Fruit fly (Drosophila melanogaster) whole organism, prepupa: Measurements from ENCODE around the gene TwdlP.

Experiments
- Blimp-1 ChIP-seq: fragments of 200-800 bp; sonication (Bioruptor generic); optimal IDR thresholded peaks from 3 replicates; lab custom pipeline; 2017; ENCODE audit warnings: missing biosample characterization, missing genetic modification characterization, mild to moderate bottlenecking, moderate library complexity, missing genetic modification reagents
- CG10631 ChIP-seq: fragments of 200-800 bp; sonication (Bioruptor generic); optimal IDR thresholded peaks from 2 replicates; lab custom pipeline; 2016; ENCODE audit warnings: missing biosample characterization, missing genetic modification characterization
- CG10669 ChIP-seq: fragments of 200-800 bp; sonication (Bioruptor generic); optimal IDR thresholded peaks from 3 replicates; lab custom pipeline; 2018; ENCODE audit warnings: missing biosample characterization, mild to moderate bottlenecking, missing genetic modification characterization, moderate library complexity
- CG11294 ChIP-seq: fragments of 200-800 bp; sonication (Bioruptor generic); IDR thresholded peaks from 2 replicates; pipeline ENCODE4 v1.3.6; 2022; ENCODE audit warnings: missing biosample characterization, missing genetic modification characterization
- CG11762 ChIP-seq: fragments of 200-800 bp; sonication (Bioruptor generic); optimal IDR thresholded peaks from 3 replicates; lab custom pipeline; 2016; ENCODE audit warnings: missing biosample characterization, missing genetic modification characterization; ENCODE audit not compliant: insufficient read depth
- CG1621 ChIP-seq: fragments of 200-800 bp; sonication (Bioruptor generic); optimal IDR thresholded peaks from 3 replicates; lab custom pipeline; 2018; ENCODE audit warnings: missing biosample characterization, mild to moderate bottlenecking, missing genetic modification characterization
- CG16779 ChIP-seq: fragments of 200-800 bp; sonication (Bioruptor generic); optimal IDR thresholded peaks from 3 replicates; lab custom pipeline; 2017; ENCODE audit warnings: missing biosample characterization, mild to moderate bottlenecking, missing genetic modification characterization
- CG3032 ChIP-seq: fragments of 200-800 bp; optimal IDR thresholded peaks from 2 replicates; lab custom pipeline; 2019; ENCODE audit warnings: missing biosample characterization, mild to moderate bottlenecking, missing genetic modification characterization, moderate library complexity
- CG31627 ChIP-seq: fragments of 200-800 bp; sonication (Bioruptor generic); optimal IDR thresholded peaks from 3 replicates; lab custom pipeline; 2016; ENCODE audit warnings: missing biosample characterization, missing genetic modification characterization
- CG32006 ChIP-seq: fragments of 200-800 bp; sonication (Bioruptor generic); optimal IDR thresholded peaks from 3 replicates; lab custom pipeline; 2017; ENCODE audit warnings: missing biosample characterization, mild to moderate bottlenecking, missing genetic modification characterization
- CG34406 ChIP-seq: fragments of 200-800 bp; sonication (Bioruptor generic); optimal IDR thresholded peaks from 3 replicates; lab custom pipeline; 2016; ENCODE audit warnings: missing biosample characterization, missing genetic modification characterization
- CG3919 ChIP-seq: fragments of 200-800 bp; sonication (Bioruptor generic); optimal IDR thresholded peaks from 3 replicates; lab custom pipeline; 2016; ENCODE audit warnings: missing biosample characterization, missing genetic modification characterization
- CG4318 ChIP-seq: fragments of 200-800 bp; sonication (Bioruptor generic); optimal IDR thresholded peaks from 3 replicates; lab custom pipeline; 2017; ENCODE audit warnings: missing biosample characterization, mild to moderate bottlenecking, missing genetic modification characterization
- CG6163 ChIP-seq: fragments of 200-800 bp; sonication (Bioruptor generic); IDR thresholded peaks from 3 replicates; pipeline ENCODE4 v1.3.6; 2022; ENCODE audit warnings: missing biosample characterization, missing genetic modification characterization
- CG8119 ChIP-seq: fragments of 200-800 bp; sonication (Bioruptor generic); IDR thresholded peaks from 3 replicates; pipeline ENCODE4 v1.3.6; 2022; ENCODE audit warnings: missing biosample characterization, missing genetic modification characterization
- CG8632 ChIP-seq: fragments of 200-800 bp; sonication (Bioruptor generic); optimal IDR thresholded peaks from 3 replicates; lab custom pipeline; 2016; ENCODE audit warnings: missing biosample characterization, missing genetic modification characterization
- CG9139 ChIP-seq: fragments of 200-800 bp; sonication (Bioruptor generic); optimal IDR thresholded peaks from 3 replicates; lab custom pipeline; 2017; ENCODE audit warnings: missing biosample characterization, mild to moderate bottlenecking, missing genetic modification characterization
- Eip75B ChIP-seq: fragments of 200-800 bp; sonication (Bioruptor generic); optimal IDR thresholded peaks from 3 replicates; lab custom pipeline; 2016; ENCODE audit warnings: missing biosample characterization, missing genetic modification characterization
- Ets96B ChIP-seq: fragments of 200-800 bp; optimal IDR thresholded peaks from 2 replicates; lab custom pipeline; 2019; ENCODE audit warnings: missing biosample characterization, mild to moderate bottlenecking, missing genetic modification characterization, moderate library complexity
- Hr39 ChIP-seq: fragments of 200-800 bp; sonication (Bioruptor generic); optimal IDR thresholded peaks from 2 replicates; lab custom pipeline; 2016; ENCODE audit warnings: missing biosample characterization, missing genetic modification characterization
- Hr4 ChIP-seq: fragments of 200-800 bp; sonication (Bioruptor generic); optimal IDR thresholded peaks from 3 replicates; lab custom pipeline; 2016; ENCODE audit warnings: missing biosample characterization, missing genetic modification characterization
- Lpt ChIP-seq: fragments of 200-800 bp; sonication (Bioruptor generic); optimal IDR thresholded peaks from 3 replicates; lab custom pipeline; 2016; ENCODE audit warnings: missing biosample characterization, missing genetic modification characterization
- Met ChIP-seq: fragments of 200-800 bp; sonication (Bioruptor generic); optimal IDR thresholded peaks from 3 replicates; lab custom pipeline; 2016; ENCODE audit warnings: missing biosample characterization, missing genetic modification characterization
- OdsH ChIP-seq: fragments of 200-800 bp; sonication (Bioruptor generic); optimal IDR thresholded peaks from 3 replicates; lab custom pipeline; 2016; ENCODE audit warnings: missing biosample characterization, missing genetic modification characterization
- Smox ChIP-seq: fragments of 200-800 bp; sonication (Bioruptor generic); optimal IDR thresholded peaks from 3 replicates; lab custom pipeline; 2016; ENCODE audit warnings: missing biosample characterization, missing genetic modification characterization
- Sox14 ChIP-seq: fragments of 200-800 bp; sonication (Bioruptor generic); optimal IDR thresholded peaks from 3 replicates; lab custom pipeline; 2016; ENCODE audit warnings: missing biosample characterization, missing genetic modification characterization
- Sox15 ChIP-seq: fragments of 200-800 bp; sonication (Bioruptor generic); optimal IDR thresholded peaks from 3 replicates; lab custom pipeline; 2016; ENCODE audit warnings: missing biosample characterization, missing genetic modification characterization
- achi ChIP-seq: fragments of 200-800 bp; sonication (Bioruptor generic); optimal IDR thresholded peaks from 3 replicates; lab custom pipeline; 2016; ENCODE audit warnings: missing biosample characterization, missing genetic modification characterization
- acj6 ChIP-seq: fragments of 200-800 bp; sonication (Bioruptor generic); optimal IDR thresholded peaks from 3 replicates; lab custom pipeline; 2016; ENCODE audit warnings: missing biosample characterization, missing genetic modification characterization
- dac ChIP-seq: fragments of 200-800 bp; sonication (Bioruptor generic); optimal IDR thresholded peaks from 2 replicates; lab custom pipeline; 2017; ENCODE audit warnings: missing biosample characterization, mild to moderate bottlenecking, missing genetic modification characterization
- dsx ChIP-seq: fragments of 200-800 bp; optimal IDR thresholded peaks from 3 replicates; lab custom pipeline; 2019; ENCODE audit warnings: missing biosample characterization, mild to moderate bottlenecking, missing genetic modification characterization, moderate library complexity; ENCODE audit not compliant: poor library complexity, severe bottlenecking
- eg ChIP-seq: fragments of 200-800 bp; sonication (Bioruptor generic); IDR thresholded peaks from 3 replicates; pipeline ENCODE4 v1.3.6; 2022; ENCODE audit warnings: missing biosample characterization, missing genetic modification characterization
- esn ChIP-seq: fragments of 200-800 bp; sonication (Bioruptor generic); optimal IDR thresholded peaks from 2 replicates; lab custom pipeline; 2016; ENCODE audit warnings: missing biosample characterization, mild to moderate bottlenecking, missing genetic modification characterization, moderate library complexity
- fd59A ChIP-seq: fragments of 200-800 bp; sonication (Bioruptor generic); optimal IDR thresholded peaks from 2 replicates; lab custom pipeline; 2017; ENCODE audit warnings: missing biosample characterization, mild to moderate bottlenecking, missing genetic modification characterization, missing genetic modification reagents
- fd85E ChIP-seq: fragments of 200-800 bp; sonication (Bioruptor generic); optimal IDR thresholded peaks from 3 replicates; lab custom pipeline; 2016; ENCODE audit warnings: missing biosample characterization, missing genetic modification characterization
- lz ChIP-seq: fragments of 200-800 bp; sonication (Bioruptor generic); optimal IDR thresholded peaks from 3 replicates; lab custom pipeline; 2016; ENCODE audit warnings: missing biosample characterization, missing genetic modification characterization
- spab ChIP-seq: fragments of 200-800 bp; sonication (Bioruptor generic); optimal IDR thresholded peaks from 2 replicates; lab custom pipeline; 2017; ENCODE audit warnings: missing biosample characterization, mild to moderate bottlenecking, missing genetic modification characterization, missing genetic modification reagents
- topi ChIP-seq: fragments of 200-800 bp; sonication (Bioruptor generic); optimal IDR thresholded peaks from 3 replicates; lab custom pipeline; 2016; ENCODE audit warnings: missing biosample characterization, missing genetic modification characterization
- vri ChIP-seq: fragments of 200-800 bp; sonication (Bioruptor generic); optimal IDR thresholded peaks from 3 replicates; lab custom pipeline; 2016; ENCODE audit warnings: missing biosample characterization, mild to moderate bottlenecking, missing genetic modification characterization

The TwdlP gene

DNA sequence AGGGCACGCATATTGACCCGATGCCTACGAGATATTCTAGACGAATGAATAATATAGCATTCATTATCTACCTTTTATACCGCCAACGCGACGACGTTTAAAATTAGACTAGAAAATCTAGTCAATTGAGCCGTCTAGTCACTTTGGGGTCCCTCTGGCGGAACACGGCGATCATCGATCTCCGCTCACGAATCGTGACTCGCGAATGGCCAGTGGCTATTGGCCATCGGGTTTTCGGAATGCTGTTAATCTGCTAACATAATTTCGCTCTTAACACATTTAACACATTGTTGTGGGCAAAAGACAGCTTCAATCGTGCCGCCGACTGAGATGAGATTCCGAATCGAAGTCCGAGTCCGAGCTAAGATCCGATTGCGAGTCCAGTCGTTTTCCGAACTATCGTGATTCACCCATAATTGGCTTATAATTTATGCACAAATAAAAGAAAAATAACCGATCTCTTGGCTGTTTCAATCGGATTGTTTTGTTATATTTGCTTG is at the start of gene TwdlP:
TwdlP (minus strand) TSS at position 51 of the 500 bp plus-strand sequence.
- TF ChIP-seq fd85E, result no peak
- TF ChIP-seq Ets96B (tag; lab: Kevin White, UChicago), result no peak
- no peak for TF ChIP-seq topi (GFP tag; lab: Kevin White, UChicago)
- TF ChIP-seq CG3032 (tag; lab: Kevin White, UChicago), result no peak
- no peak for TF ChIP-seq CG32006 (GFP tag; lab: Kevin White, UChicago)
- TF ChIP-seq CG4318 (GFP tag; lab: Kevin White, UChicago), result no peak
- no peak for TF ChIP-seq CG16779
- no peak for TF ChIP-seq acj6 (GFP tag; lab: Kevin White, UChicago)
- TF ChIP-seq esn (GFP tag; lab: Kevin White, UChicago), result no peak
- TF ChIP-seq CG9139 (GFP tag; lab: Kevin White, UChicago), result no peak
- no peak for TF ChIP-seq CG34406 (GFP tag; lab: Kevin White, UChicago)
- TF ChIP-seq Lpt (GFP tag; lab: Kevin White, UChicago), result no peak
- no peak for TF ChIP-seq Sox14 (GFP tag; lab: Kevin White, UChicago)
- no peak for TF ChIP-seq CG3919 (GFP tag; lab: Kevin White, UChicago)
- TF ChIP-seq CG10631 (GFP tag; lab: Kevin White, UChicago), result no peak
- TF ChIP-seq fd59A (GFP tag; lab: Kevin White, UChicago), result no peak

DNA sequence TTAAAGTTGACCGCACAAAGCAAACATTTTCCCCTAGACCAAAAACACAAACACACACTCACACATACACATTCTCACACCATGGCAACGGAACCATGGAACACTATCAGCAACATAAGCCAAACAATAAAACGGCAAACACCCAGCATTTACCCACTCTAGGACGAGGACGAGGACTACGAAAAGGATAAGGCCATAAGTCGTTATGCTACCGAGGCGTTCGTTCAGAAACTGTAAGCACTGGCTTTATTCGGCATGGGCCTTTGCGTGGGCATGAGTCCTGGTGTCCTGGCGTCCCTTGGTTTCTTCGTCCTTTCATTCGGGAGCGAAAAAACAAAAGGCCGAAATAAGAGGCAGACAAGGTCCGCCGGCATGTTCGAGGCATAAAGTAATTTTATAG is 49.1 kb upstream of the TwdlP start:
- TF ChIP-seq Met (no peak), CG3919 (GFP tag; lab: Kevin White, UChicago) (no peak), CG32006 (GFP tag; lab: Kevin White, UChicago) (no peak), topi (GFP tag; lab: Kevin White, UChicago) (no peak), Smox (no peak), Blimp-1 (GFP tag; lab: Kevin White, UChicago) (no peak), CG10631 (GFP tag; lab: Kevin White, UChicago) (no peak), CG1621 (tag; lab: Kevin White, UChicago) (no peak), lz (GFP tag; lab: Kevin White, UChicago) (no peak), Sox14 (GFP tag; lab: Kevin White, UChicago) (no peak), CG10669 (GFP tag; lab: Kevin White, UChicago) (no peak), Hr4 (no peak), spab (no peak), CG31627 (GFP tag; lab: Kevin White, UChicago) (no peak), CG34406 (GFP tag; lab: Kevin White, UChicago) (no peak), eg (GFP tag; lab: Robert Waterston, UW) (no peak)

DNA sequence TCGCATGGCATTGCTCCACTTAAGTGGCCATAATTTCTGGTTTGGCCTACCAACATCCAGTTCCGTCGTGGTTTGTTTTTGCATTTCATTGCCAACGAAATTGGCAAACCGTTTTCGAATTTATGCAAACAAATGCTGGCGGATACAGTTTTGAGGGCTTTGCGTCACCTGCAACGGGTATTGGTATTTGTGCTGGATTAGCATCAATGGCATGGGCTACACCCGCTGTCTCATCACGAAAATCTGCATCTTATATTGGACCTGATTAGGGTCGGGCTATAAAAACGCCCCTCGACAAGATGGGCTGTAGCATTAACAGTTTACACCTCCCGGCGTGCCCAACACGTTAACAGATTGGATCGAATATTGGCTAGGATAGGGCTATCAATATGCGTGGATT is 35.0 kb upstream of the TwdlP start, which contains the start of gene Tb:
Tb (plus strand) TSS at position 301 of the 400 bp plus-strand sequence.
- no peak for TF ChIP-seq achi (GFP tag; lab: Kevin White, UChicago)
- TF ChIP-seq spab, result no peak
- no peak for TF ChIP-seq dac (GFP tag; lab: Kevin White, UChicago)
- TF ChIP-seq CG34406 (GFP tag; lab: Kevin White, UChicago), result no peak
- TF ChIP-seq CG8632 (GFP tag; lab: Kevin White, UChicago), result no peak
- no peak for TF ChIP-seq Hr39 (GFP tag; lab: Kevin White, UChicago)
- no peak for TF ChIP-seq CG11762 (GFP tag; lab: Kevin White, UChicago)
- no peak for TF ChIP-seq Sox15
- TF ChIP-seq OdsH (GFP tag; lab: Kevin White, UChicago), result no peak
- no peak for TF ChIP-seq CG11294 (GFP tag; lab: Robert Waterston, UW)
- no peak for TF ChIP-seq Eip75B (GFP tag; lab: Kevin White, UChicago)
- TF ChIP-seq CG6163 (GFP tag; lab: Robert Waterston, UW), result no peak
- TF ChIP-seq vri (GFP tag; lab: Kevin White, UChicago), result no peak
- TF ChIP-seq dsx (GFP tag; lab: Kevin White, UChicago), result no peak
- no peak for TF ChIP-seq CG8119 (GFP tag; lab: Robert Waterston, UW)
- TF ChIP-seq acj6 (GFP tag; lab: Kevin White, UChicago), result no peak
